Worm (Caenorhabditis elegans) whole organism, L4/young adult: ENCODE measurements around the gene hpo-28.

Experiments used
- dao-5 ChIP-seq: sonication (generic microtip); optimal IDR thresholded peaks from 2 replicates; lab custom pipeline; 2016; ENCODE audit warnings: missing genotype, missing genetic modification characterization, moderate library complexity, missing compliant biosample characterization
- him-1 ChIP-seq: sonication (generic microtip); optimal IDR thresholded peaks from 2 replicates; lab custom pipeline; 2016; ENCODE audit warnings: missing genotype, missing genetic modification reagents, missing genetic modification characterization, missing compliant biosample characterization

DNA sequence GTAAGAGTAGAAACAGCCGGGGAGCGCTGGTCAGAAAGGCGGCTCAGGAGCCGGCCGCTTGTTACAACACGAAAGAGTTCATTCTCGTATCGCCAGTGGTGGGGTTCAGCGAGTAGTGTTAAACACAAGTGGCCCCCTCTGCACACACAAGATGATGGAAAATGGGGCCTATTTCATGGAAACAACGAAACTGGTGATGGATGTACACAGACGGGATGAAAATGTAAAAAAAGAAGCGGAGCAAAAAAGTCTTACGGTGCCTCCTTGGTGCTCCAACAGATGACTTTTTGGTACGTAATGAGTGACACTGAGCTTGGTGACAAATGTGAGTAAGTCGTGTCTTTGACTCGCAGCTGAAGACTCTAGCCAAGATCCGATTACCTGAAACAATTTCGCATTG lies 1.1 kb downstream of the hpo-28 start:
- TF ChIP-seq him-1 (tag; lab: Kevin White, UChicago) (no peak), dao-5 (tag; lab: Kevin White, UChicago) (no peak)
